Fruit fly (Drosophila melanogaster) whole organism, embryonic: ENCODE results near the gene Cyp4g15.

Experiments
- Awh ChIP-seq: fragments of 200-800 bp; sonication (Bioruptor generic); IDR thresholded peaks from 2 replicates; pipeline ENCODE4, ENCODE4 v1.3.6; 2022; ENCODE audit warnings: missing biosample characterization, missing genetic modification characterization
- BEAF-32 ChIP-seq: fragments of 200-800 bp; sonication (Bioruptor generic); optimal IDR thresholded peaks from 3 replicates; lab custom pipeline; 2017; ENCODE audit warnings: missing biosample characterization, missing genetic modification characterization, mild to moderate bottlenecking, moderate library complexity, missing genetic modification reagents
- Blimp-1 ChIP-seq: fragments of 200-800 bp; sonication (Bioruptor generic); optimal IDR thresholded peaks from 3 replicates; lab custom pipeline; 2018; ENCODE audit warnings: missing biosample characterization, missing genetic modification characterization, mild to moderate bottlenecking, moderate library complexity, missing genetic modification reagents
- CG10274 ChIP-seq: fragments of 200-800 bp; sonication (Bioruptor generic); optimal IDR thresholded peaks from 3 replicates; lab custom pipeline; 2017; ENCODE audit warnings: missing biosample characterization, mild to moderate bottlenecking, missing genetic modification characterization
- CG11695 ChIP-seq: fragments of 200-800 bp; sonication (Bioruptor generic); IDR thresholded peaks from 3 replicates; pipeline ENCODE4 v1.3.6; 2022; ENCODE audit warnings: missing biosample characterization, missing genetic modification characterization
- CG12219 ChIP-seq: fragments of 200-800 bp; sonication (Bioruptor generic); optimal IDR thresholded peaks from 3 replicates; lab custom pipeline; 2018; ENCODE audit warnings: missing biosample characterization, mild to moderate bottlenecking, missing genetic modification characterization
- CG12236 ChIP-seq: fragments of 200-800 bp; sonication (Bioruptor generic); optimal IDR thresholded peaks from 2 replicates; lab custom pipeline; 2016; ENCODE audit warnings: missing biosample characterization, missing genetic modification characterization
- CG12659 ChIP-seq: fragments of 200-800 bp; sonication (Bioruptor generic); optimal IDR thresholded peaks from 3 replicates; lab custom pipeline; 2017; ENCODE audit warnings: mild to moderate bottlenecking, missing biosample characterization, missing genetic modification reagents, missing genetic modification characterization
- CG14710 ChIP-seq: fragments of 200-800 bp; sonication (Bioruptor generic); optimal IDR thresholded peaks from 3 replicates; lab custom pipeline; 2019; ENCODE audit warnings: missing biosample characterization, mild to moderate bottlenecking, missing genetic modification characterization, moderate library complexity
- CG16813 ChIP-seq: fragments of 200-800 bp; sonication (Bioruptor generic); IDR thresholded peaks from 3 replicates; pipeline ENCODE4 v1.3.6; 2022; ENCODE audit warnings: missing biosample characterization, missing genetic modification characterization; ENCODE audit not compliant: partially characterized antibody
- CG17568 ChIP-seq: fragments of 200-800 bp; sonication (Bioruptor generic); optimal IDR thresholded peaks from 2 replicates; lab custom pipeline; 2018; ENCODE audit warnings: missing biosample characterization, mild to moderate bottlenecking, missing genetic modification characterization, moderate library complexity
- CG2712 ChIP-seq: fragments of 200-800 bp; optimal IDR thresholded peaks from 3 replicates; lab custom pipeline; 2019; ENCODE audit warnings: missing biosample characterization, mild to moderate bottlenecking, missing genetic modification characterization, moderate library complexity
- CG3065 ChIP-seq: fragments of 200-800 bp; sonication (Bioruptor generic); optimal IDR thresholded peaks from 2 replicates; lab custom pipeline; 2016; ENCODE audit warnings: missing biosample characterization, missing genetic modification characterization
- CG31224 ChIP-seq: fragments of 200-800 bp; sonication (Bioruptor generic); IDR thresholded peaks from 2 replicates; pipeline ENCODE4 v1.3.6; 2022; ENCODE audit warnings: missing biosample characterization, missing genetic modification characterization
- CG3847 ChIP-seq: fragments of 200-800 bp; sonication (Bioruptor generic); IDR thresholded peaks from 2 replicates; pipeline ENCODE4 v1.3.6; 2022; ENCODE audit warnings: missing biosample characterization, missing genetic modification characterization
- CG6175 ChIP-seq: fragments of 200-800 bp; sonication (Bioruptor generic); IDR thresholded peaks from 3 replicates; pipeline ENCODE4 v1.3.6; 2022; ENCODE audit warnings: missing biosample characterization, missing genetic modification characterization
- CG7271 ChIP-seq: fragments of 200-800 bp; sonication (Bioruptor generic); optimal IDR thresholded peaks from 2 replicates; lab custom pipeline; 2018; ENCODE audit warnings: missing biosample characterization, mild to moderate bottlenecking, missing genetic modification characterization, moderate library complexity
- CG8478 ChIP-seq: fragments of >200 bp; optimal IDR thresholded peaks from 2 replicates; lab custom pipeline; 2018
- CG8765 ChIP-seq: fragments of 200-800 bp; sonication (Bioruptor generic); IDR thresholded peaks from 2 replicates; pipeline ENCODE4 v1.3.6; 2022; ENCODE audit warnings: missing biosample characterization, missing genetic modification characterization
- CG9876 ChIP-seq: fragments of 200-800 bp; sonication (Bioruptor generic); optimal IDR thresholded peaks from 2 replicates; lab custom pipeline; 2016; ENCODE audit warnings: missing biosample characterization, missing genetic modification characterization
- D ChIP-seq, 2 experiments: fragments of 200-800 bp in 1 of 2; fragments of >200 bp in 1 of 2; sonication (Bioruptor generic) in 1 of 2; optimal IDR thresholded peaks; 2 replicates in 1 of 2; 3 replicates in 1 of 2; lab custom pipeline; 2017; ENCODE audit warnings: mild to moderate bottlenecking in 1 of 2, missing biosample characterization in 1 of 2, missing genetic modification characterization in 1 of 2, missing genetic modification reagents in 1 of 2
- Dbx ChIP-seq: fragments of 200-800 bp; sonication (Bioruptor generic); IDR thresholded peaks from 3 replicates; pipeline ENCODE4 v1.3.6; 2022; ENCODE audit warnings: missing biosample characterization, missing genetic modification characterization
- Dip3 ChIP-seq: fragments of 200-800 bp; sonication (Bioruptor generic); optimal IDR thresholded peaks from 3 replicates; lab custom pipeline; 2016; ENCODE audit warnings: missing biosample characterization, missing genetic modification characterization
- ERR ChIP-seq: fragments of 200-800 bp; sonication (Bioruptor generic); optimal IDR thresholded peaks from 2 replicates; lab custom pipeline; 2016; ENCODE audit warnings: missing biosample characterization, missing genetic modification characterization
- Ets65A ChIP-seq: fragments of 200-800 bp; sonication (Bioruptor generic); peaks from one replicate; lab custom pipeline; 2016; ENCODE audit warnings: missing biosample characterization, missing genetic modification characterization
- Fer1 ChIP-seq: fragments of 200-800 bp; sonication (Bioruptor generic); optimal IDR thresholded peaks from 2 replicates; lab custom pipeline; 2017; ENCODE audit warnings: missing biosample characterization, mild to moderate bottlenecking, missing genetic modification characterization
- H15 ChIP-seq: fragments of 200-800 bp; sonication (Bioruptor generic); IDR thresholded peaks from 3 replicates; pipeline ENCODE4 v1.3.6; 2022; ENCODE audit warnings: missing biosample characterization, missing genetic modification characterization
- MTF-1 ChIP-seq: fragments of 200-800 bp; sonication (Bioruptor generic); optimal IDR thresholded peaks from 2 replicates; lab custom pipeline; 2018; ENCODE audit warnings: missing biosample characterization, mild to moderate bottlenecking, missing genetic modification characterization, borderline replicate concordance
- NFAT ChIP-seq: fragments of 200-800 bp; sonication (Bioruptor generic); IDR thresholded peaks from 2 replicates; pipeline ENCODE4 v1.3.6; 2022; ENCODE audit warnings: missing biosample characterization, missing genetic modification characterization
- Nf-YB ChIP-seq: fragments of 200-800 bp; sonication (Bioruptor generic); optimal IDR thresholded peaks from 3 replicates; lab custom pipeline; 2019; ENCODE audit warnings: missing biosample characterization, mild to moderate bottlenecking, missing genetic modification characterization, moderate library complexity
- Oli ChIP-seq: fragments of 200-800 bp; sonication (Bioruptor generic); optimal IDR thresholded peaks from 2 replicates; lab custom pipeline; 2018; ENCODE audit warnings: missing biosample characterization, mild to moderate bottlenecking, missing genetic modification characterization, moderate library complexity
- Scr ChIP-seq: fragments of 200-800 bp; sonication (Bioruptor generic); IDR thresholded peaks from 2 replicates; pipeline ENCODE4 v1.3.6; 2022; ENCODE audit warnings: missing biosample characterization, missing genetic modification characterization; ENCODE audit not compliant: partially characterized antibody
- Stat92E ChIP-seq, 3 experiments: fragments of >200 bp in 2 of 3; fragments of 200-800 bp in 1 of 3; sonication (Bioruptor generic) in 1 of 3; optimal IDR thresholded peaks; 2 replicates each; lab custom pipeline; 2017 to 2019; ENCODE audit warnings: missing biosample characterization in 3 of 3, missing genetic modification characterization in 3 of 3, mild to moderate bottlenecking in 1 of 3, moderate library complexity in 1 of 3
- TFAM ChIP-seq: fragments of 200-800 bp; sonication (Bioruptor generic); optimal IDR thresholded peaks from 2 replicates; lab custom pipeline; 2017; ENCODE audit warnings: missing biosample characterization, missing genetic modification characterization, inconsistent platforms
- amos ChIP-seq: fragments of 200-800 bp; sonication (Bioruptor generic); IDR thresholded peaks from 2 replicates; pipeline ENCODE4 v1.3.6; 2022; ENCODE audit warnings: missing biosample characterization, missing genetic modification characterization; ENCODE audit not compliant: partially characterized antibody
- aop ChIP-seq: fragments of 200-800 bp; sonication (Bioruptor generic); IDR thresholded peaks from 2 replicates; pipeline ENCODE4 v1.3.6; 2022; ENCODE audit warnings: missing biosample characterization, missing genetic modification characterization
- ap ChIP-seq: fragments of 200-800 bp; sonication (Bioruptor generic); IDR thresholded peaks from 2 replicates; pipeline ENCODE4 v1.3.6; 2022; ENCODE audit warnings: missing biosample characterization, missing genetic modification characterization
- ci ChIP-seq: fragments of 200-800 bp; sonication (Bioruptor generic); IDR thresholded peaks from 3 replicates; pipeline ENCODE4 v1.3.6; 2022; ENCODE audit warnings: missing biosample characterization, missing genetic modification characterization
- ems ChIP-seq: fragments of 200-800 bp; sonication (Bioruptor generic); optimal IDR thresholded peaks from 3 replicates; lab custom pipeline; 2016; ENCODE audit warnings: missing biosample characterization, missing genetic modification characterization
- gfzf ChIP-seq: fragments of 200-800 bp; sonication (Bioruptor generic); optimal IDR thresholded peaks from 2 replicates; lab custom pipeline; 2016; ENCODE audit warnings: missing biosample characterization, mild to moderate bottlenecking, missing genetic modification characterization, moderate library complexity
- knrl ChIP-seq: fragments of 200-800 bp; sonication (Bioruptor generic); IDR thresholded peaks from 3 replicates; pipeline ENCODE4 v1.3.6; 2022; ENCODE audit warnings: missing biosample characterization, missing genetic modification characterization; ENCODE audit not compliant: partially characterized antibody
- mirr ChIP-seq: fragments of 200-800 bp; sonication (Bioruptor generic); optimal IDR thresholded peaks from 3 replicates; lab custom pipeline; 2018; ENCODE audit warnings: missing biosample characterization, mild to moderate bottlenecking, missing genetic modification characterization
- rib ChIP-seq: fragments of 200-800 bp; sonication (Bioruptor generic); IDR thresholded peaks from 2 replicates; pipeline ENCODE4 v1.3.6; 2022; ENCODE audit warnings: missing biosample characterization, missing genetic modification characterization
- ro ChIP-seq: fragments of 200-800 bp; sonication (Bioruptor generic); IDR thresholded peaks from 2 replicates; pipeline ENCODE4 v1.3.6; 2022; ENCODE audit warnings: missing biosample characterization, missing genetic modification characterization
- seq ChIP-seq: fragments of 200-800 bp; sonication (Bioruptor generic); IDR thresholded peaks from 2 replicates; pipeline ENCODE4 v1.3.6; 2022; ENCODE audit warnings: missing biosample characterization, missing genetic modification characterization
- slbo ChIP-seq: fragments of 200-800 bp; sonication (Bioruptor generic); IDR thresholded peaks from 2 replicates; pipeline ENCODE4 v1.3.6; 2022; ENCODE audit warnings: missing biosample characterization, missing genetic modification characterization
- so ChIP-seq: fragments of 200-800 bp; sonication (Bioruptor generic); IDR thresholded peaks from 3 replicates; pipeline ENCODE4 v1.3.6; 2022; ENCODE audit warnings: missing biosample characterization, missing genetic modification characterization
- sqz ChIP-seq: fragments of 200-800 bp; sonication (Bioruptor generic); optimal IDR thresholded peaks from 3 replicates; lab custom pipeline; 2018; ENCODE audit warnings: missing biosample characterization, mild to moderate bottlenecking, missing genetic modification characterization
- tup ChIP-seq: fragments of 200-800 bp; sonication (Bioruptor generic); optimal IDR thresholded peaks from 2 replicates; lab custom pipeline; 2016; ENCODE audit warnings: missing biosample characterization, mild to moderate bottlenecking, missing genetic modification characterization, moderate library complexity
- zen ChIP-seq: fragments of 200-800 bp; sonication (Bioruptor generic); optimal IDR thresholded peaks from 3 replicates; lab custom pipeline; 2018; ENCODE audit warnings: missing biosample characterization, mild to moderate bottlenecking, missing genetic modification characterization, moderate library complexity

Cyp4g15 gene

DNA sequence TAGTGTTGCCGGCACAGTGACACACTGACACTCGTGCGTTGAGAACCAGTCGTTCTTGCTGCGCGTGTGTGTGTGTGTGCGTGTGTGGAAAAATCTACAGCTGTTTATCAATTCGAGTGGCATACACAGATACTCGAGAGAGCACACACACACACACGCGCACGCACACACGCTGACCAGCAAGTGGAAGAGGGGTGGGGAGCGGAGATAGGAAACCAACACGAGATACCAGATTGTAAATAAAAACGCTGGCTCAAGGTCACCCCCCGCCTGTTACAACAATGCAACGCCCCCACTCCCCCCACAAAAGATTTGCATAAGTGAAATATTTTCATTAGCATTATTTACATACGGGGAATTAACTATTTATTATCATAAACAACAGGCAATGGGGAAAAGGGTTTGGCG is 49.6 kb upstream of the Cyp4g15 start (continued):
- TF ChIP-seq D (optimal IDR thresholded peaks at IDR 0.05; lab: Kevin White, UChicago) (no peak), D (GFP tag; optimal IDR thresholded peaks at IDR 0.05; lab: Kevin White, UChicago) (peak; percentile 28), mirr (GFP tag; lab: Kevin White, UChicago) (peak; percentile 80), ap (GFP tag; lab: Robert Waterston, UW) (no peak), CG31224 (no peak), CG14710 (peak; percentile 14), aop (GFP tag; lab: Robert Waterston, UW) (no peak), CG3847 (GFP tag; lab: Robert Waterston, UW) (no peak), Nf-YB (GFP tag; lab: Kevin White, UChicago) (peak; percentile 3), CG17568 (GFP tag; lab: Kevin White, UChicago) (no peak), ems (GFP tag; lab: Kevin White, UChicago) (no peak), slbo (no peak), CG9876 (GFP tag; lab: Kevin White, UChicago) (no peak), TFAM (GFP tag; lab: Kevin White, UChicago) (peak; percentile 7), CG3065 (no peak), knrl (GFP tag; lab: Robert Waterston, UW) (no peak), H15 (GFP tag; lab: Robert Waterston, UW) (no peak), CG12236 (GFP tag; lab: Kevin White, UChicago) (no peak), Dip3 (GFP tag; lab: Kevin White, UChicago) (no peak), zen (no peak), gfzf (no peak), amos (GFP tag; lab: Robert Waterston, UW) (no peak), CG2712 (tag; lab: Kevin White, UChicago) (no peak), CG10274 (GFP tag; lab: Kevin White, UChicago) (peak; percentile 10), Scr (GFP tag; lab: Robert Waterston, UW) (no peak), NFAT (GFP tag; lab: Robert Waterston, UW) (peak; percentile 54; the same call in 1 of the 2 replicates), Blimp-1 (GFP tag; lab: Kevin White, UChicago) (peak; percentile 56), CG6175 (GFP tag; lab: Robert Waterston, UW) (peak; percentile 66; the same call in 1 of the 3 replicates), Stat92E (GFP tag; optimal IDR thresholded peaks at IDR 0.05; lab: Kevin White, UChicago) (no peak), CG8478 (no peak), Dbx (GFP tag; lab: Robert Waterston, UW) (0 out of 3 replicates have a peak, but pooled peaks have one; percentile 41), BEAF-32 (no peak), CG16813 (GFP tag; lab: Robert Waterston, UW) (no peak), CG7271 (tag; lab: Kevin White, UChicago) (no peak), CG11695 (GFP tag; lab: Robert Waterston, UW) (no peak), ci (0 out of 3 replicates have a peak, but pooled peaks have one; percentile 21), Fer1 (GFP tag; lab: Kevin White, UChicago) (peak; percentile 81), CG8765 (GFP tag; lab: Robert Waterston, UW) (no peak), CG12659 (peak; percentile 38), rib (GFP tag; lab: Robert Waterston, UW) (0 out of 2 replicates have a peak, but pooled peaks have one; percentile 28), seq (GFP tag; lab: Robert Waterston, UW) (no peak), sqz (GFP tag; lab: Kevin White, UChicago) (no peak), tup (GFP tag; lab: Kevin White, UChicago) (no peak), Oli (tag; lab: Kevin White, UChicago) (no peak), CG12219 (GFP tag; lab: Kevin White, UChicago) (peak; percentile 41), Ets65A (GFP tag; lab: Kevin White, UChicago) (no peak), Awh (GFP tag; lab: Robert Waterston, UW) (no peak), ro (no peak), MTF-1 (GFP tag; lab: Kevin White, UChicago) (peak; percentile 29), so (GFP tag; lab: Robert Waterston, UW) (0 out of 3 replicates have a peak, but pooled peaks have one; percentile 49), ERR (GFP tag; lab: Kevin White, UChicago) (peak; percentile 80)
